Worm (Caenorhabditis elegans): ENCODE results near the gene srx-122.

srx-122 gene

DNA sequence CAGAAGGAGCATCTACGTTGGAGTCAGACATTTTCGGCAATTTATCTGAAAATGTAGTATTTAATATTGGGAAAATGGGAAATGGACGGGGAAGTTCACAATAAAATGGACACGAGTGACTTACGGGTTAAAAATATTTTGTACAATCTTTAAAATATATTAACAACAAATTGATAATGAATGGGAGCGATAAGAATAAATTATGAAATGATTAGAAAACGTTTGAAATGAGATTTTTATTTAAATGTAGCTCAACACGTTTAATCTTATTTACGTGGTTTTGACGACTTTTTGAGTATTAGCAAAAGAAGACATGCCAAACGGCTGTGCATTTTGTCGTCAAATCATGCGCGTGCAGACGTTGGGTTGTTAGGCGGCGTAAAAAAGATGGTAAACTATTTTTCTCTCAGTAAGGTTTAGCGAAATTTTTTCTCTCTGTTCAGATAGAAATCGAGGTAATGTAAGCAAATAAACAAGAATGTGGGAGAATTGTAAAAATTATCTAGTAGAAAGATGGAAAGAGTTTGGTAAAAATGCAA, 19.5 kb downstream of the srx-122 start, which contains the start of gene fbxa-64 (continued):
- TF ChIP-seq egl-27 (tag; optimal IDR thresholded peaks at IDR 0.05): no peak
- no peak for TF ChIP-seq efl-3 (GFP tag; optimal IDR thresholded peaks at IDR 0.05)
- TF ChIP-seq ceh-82 (tag; optimal IDR thresholded peaks at IDR 0.05): no peak
- no peak for TF ChIP-seq nhr-90 (tag; optimal IDR thresholded peaks at IDR 0.05; ENCODE audit: poor library complexity)
- no peak for TF ChIP-seq ama-1 (optimal IDR thresholded peaks at IDR 0.05)
- TF ChIP-seq aha-1 (tag; optimal IDR thresholded peaks at IDR 0.05): no peak
- no peak for TF ChIP-seq elt-3 (tag; optimal IDR thresholded peaks at IDR 0.05)
- no peak for TF ChIP-seq elt-2 (tag; optimal IDR thresholded peaks at IDR 0.05)
- no peak for TF ChIP-seq C16A3.4 (tag; optimal IDR thresholded peaks at IDR 0.05)
- no peak for TF ChIP-seq unc-30 (tag; optimal IDR thresholded peaks at IDR 0.05)
- TF ChIP-seq jun-1 (tag; optimal IDR thresholded peaks at IDR 0.05): no peak
- no peak for TF ChIP-seq ceh-88 (GFP tag; IDR thresholded peaks at IDR 0.05)
- no peak for TF ChIP-seq sptf-1 (tag; optimal IDR thresholded peaks at IDR 0.05)
- peak; percentile 21 for TF ChIP-seq nhr-47 (tag; optimal IDR thresholded peaks at IDR 0.05)
- TF ChIP-seq dpl-1 (GFP tag; optimal IDR thresholded peaks at IDR 0.05): peak in 2 of 3 experiments; percentile 26 to 53
- no peak for TF ChIP-seq pqm-1 (tag; optimal IDR thresholded peaks at IDR 0.05)
- no peak for TF ChIP-seq lin-14 (GFP tag; optimal IDR thresholded peaks at IDR 0.05)
- no peak for TF ChIP-seq fos-1 (tag; optimal IDR thresholded peaks at IDR 0.05)
- TF ChIP-seq C04F5.9 (tag; optimal IDR thresholded peaks at IDR 0.05): no peak
- no peak for TF ChIP-seq fkh-8 (tag; optimal IDR thresholded peaks at IDR 0.05)
- no peak for TF ChIP-seq hlh-17 (GFP tag; optimal IDR thresholded peaks at IDR 0.05; ENCODE audit: borderline replicate concordance)
- TF ChIP-seq isw-1 (GFP tag; IDR thresholded peaks at IDR 0.05): no peak
- no peak for TF ChIP-seq unc-62 (GFP tag; optimal IDR thresholded peaks at IDR 0.05)
- peak; percentile 7 for TF ChIP-seq swsn-7 (tag; optimal IDR thresholded peaks at IDR 0.05)
- no peak for TF ChIP-seq tlp-1 (tag; optimal IDR thresholded peaks at IDR 0.05)
- peak; percentile 44 for TF ChIP-seq snu-23 (GFP tag; optimal IDR thresholded peaks at IDR 0.05)
- TF ChIP-seq pax-3 (tag; optimal IDR thresholded peaks at IDR 0.05): no peak
- peak; percentile 24 to 38 for TF ChIP-seq efl-1 (optimal IDR thresholded peaks at IDR 0.05)
- TF ChIP-seq efl-1 (GFP tag; optimal IDR thresholded peaks at IDR 0.05 in 1 of 2): peak; percentile 39 to 94
- no peak for TF ChIP-seq nhr-84 (tag; optimal IDR thresholded peaks at IDR 0.05)
- no peak for TF ChIP-seq C34B4.2 (tag; optimal IDR thresholded peaks at IDR 0.05)
- no peak for TF ChIP-seq ceh-63 (GFP tag; optimal IDR thresholded peaks at IDR 0.05)
- peak; percentile 14 for TF ChIP-seq blmp-1 (tag; optimal IDR thresholded peaks at IDR 0.05)
- TF ChIP-seq mep-1 (tag; optimal IDR thresholded peaks at IDR 0.05): peak; percentile 50
- TF ChIP-seq F16B12.6 (tag; optimal IDR thresholded peaks at IDR 0.05): peak; percentile 83
- no peak for TF ChIP-seq mab-9 (GFP tag; IDR thresholded peaks at IDR 0.05)
- no peak for TF ChIP-seq fkh-10 (GFP tag; optimal IDR thresholded peaks at IDR 0.05)
- no peak for TF ChIP-seq alr-1 (tag; optimal IDR thresholded peaks at IDR 0.05; ENCODE audit: borderline replicate concordance)
- no peak for TF ChIP-seq tbx-2 (tag; optimal IDR thresholded peaks at IDR 0.05)
- TF ChIP-seq nhr-28 (tag; optimal IDR thresholded peaks at IDR 0.05): no peak
- TF ChIP-seq ces-1 (GFP tag; optimal IDR thresholded peaks at IDR 0.05): no peak
- no peak for TF ChIP-seq hlh-4 (tag; optimal IDR thresholded peaks at IDR 0.05)
- TF ChIP-seq nhr-77 (tag; optimal IDR thresholded peaks at IDR 0.05): no peak
- TF ChIP-seq hpl-2 (GFP tag; optimal IDR thresholded peaks at IDR 0.05): no peak
- TF ChIP-seq nhr-85 (tag): no peak
- no peak for TF ChIP-seq snpc-4 (tag; optimal IDR thresholded peaks at IDR 0.05)
- no peak for TF ChIP-seq grh-1 (GFP tag; IDR thresholded peaks at IDR 0.05)
- no peak for TF ChIP-seq lin-15B (tag; optimal IDR thresholded peaks at IDR 0.05)
- peak; percentile 21 for TF ChIP-seq nhr-71 (tag; optimal IDR thresholded peaks at IDR 0.05)
- no peak for TF ChIP-seq nhr-11 (tag; optimal IDR thresholded peaks at IDR 0.05)
- no peak for TF ChIP-seq ceh-8 (GFP tag; optimal IDR thresholded peaks at IDR 0.05)
- no peak for TF ChIP-seq ztf-4 (tag; optimal IDR thresholded peaks at IDR 0.05)
- peak in 1 of 2 experiments; percentile 2 for TF ChIP-seq lsy-2 (tag; optimal IDR thresholded peaks at IDR 0.05)
- TF ChIP-seq aly-2 (tag; optimal IDR thresholded peaks at IDR 0.05): no peak

All from whole organism, L1 larva.